Worm (Caenorhabditis elegans) whole organism, early embryonic: ENCODE data around the gene C02F4.5.

Experiments
- B0310.2 ChIP-seq: sonication (generic microtip); optimal IDR thresholded peaks from 2 replicates; lab custom pipeline; 2016; ENCODE audit warnings: mild to moderate bottlenecking, missing genetic modification characterization, missing compliant biosample characterization
- F13C5.2 ChIP-seq: sonication (generic microtip); optimal IDR thresholded peaks from 2 replicates; lab custom pipeline; 2017; ENCODE audit warnings: mild to moderate bottlenecking, missing genetic modification characterization, inconsistent platforms, missing compliant biosample characterization
- aly-1 ChIP-seq: sonication (generic microtip); optimal IDR thresholded peaks from 2 replicates; lab custom pipeline; 2016; ENCODE audit warnings: missing genetic modification characterization, missing compliant biosample characterization
- ama-1 ChIP-seq: fragments of 150-350 bp; optimal IDR thresholded peaks from 2 replicates; lab custom pipeline; 2014
- ceh-13 ChIP-seq: fragments of 200-800 bp; sonication (Bioruptor generic); optimal IDR thresholded peaks from 2 replicates; lab custom pipeline; 2018; ENCODE audit warnings: mild to moderate bottlenecking, missing genetic modification characterization, missing compliant biosample characterization
- ceh-36 ChIP-seq: sonication (generic microtip); optimal IDR thresholded peaks from 2 replicates; lab custom pipeline; 2016; ENCODE audit warnings: missing genetic modification characterization, inconsistent platforms, missing compliant biosample characterization
- ets-7 ChIP-seq: sonication (generic microtip); optimal IDR thresholded peaks from 2 replicates; lab custom pipeline; 2016; ENCODE audit warnings: missing genotype, missing genetic modification characterization, missing compliant biosample characterization
- flt-1 ChIP-seq: fragments of 200-800 bp; sonication (Bioruptor generic); IDR thresholded peaks from 2 replicates; pipeline ENCODE4 v1.3.6; 2022; ENCODE audit warnings: missing genetic modification characterization, missing compliant biosample characterization
- hmbx-1 ChIP-seq: sonication (generic microtip); optimal IDR thresholded peaks from 2 replicates; lab custom pipeline; 2016; ENCODE audit warnings: mild to moderate bottlenecking, missing genetic modification characterization, missing compliant biosample characterization
- hmg-4 ChIP-seq: fragments of 200-800 bp; sonication (Bioruptor generic); optimal IDR thresholded peaks from 2 replicates; lab custom pipeline; 2018; ENCODE audit warnings: mild to moderate bottlenecking, missing genetic modification characterization, missing compliant biosample characterization
- hnd-1 ChIP-seq: sonication (generic microtip); optimal IDR thresholded peaks from 2 replicates; lab custom pipeline; 2016; ENCODE audit warnings: missing genetic modification characterization, missing compliant biosample characterization
- pes-1 ChIP-seq: fragments of 200-800 bp; sonication (Bioruptor generic); IDR thresholded peaks from 2 replicates; pipeline ENCODE4 v1.3.6; 2022; ENCODE audit warnings: missing genetic modification reagents, missing genetic modification characterization, missing compliant biosample characterization
- scrt-1 ChIP-seq: fragments of 200-800 bp; sonication (Bioruptor generic); IDR thresholded peaks from 2 replicates; pipeline ENCODE4 v1.3.6; 2022; ENCODE audit warnings: missing genetic modification characterization, missing compliant biosample characterization
- sea-1 ChIP-seq: fragments of 200-800 bp; sonication (Bioruptor generic); conservative IDR thresholded peaks from 2 replicates; pipeline ENCODE4 v1.3.6; 2022; ENCODE audit warnings: missing genetic modification characterization, missing compliant biosample characterization
- tbx-11 ChIP-seq: fragments of 200-800 bp; sonication (Bioruptor generic); IDR thresholded peaks from 2 replicates; pipeline ENCODE4 v1.3.6; 2022; ENCODE audit warnings: missing genetic modification characterization, missing compliant biosample characterization
- tbx-37 ChIP-seq: fragments of 200-800 bp; sonication (Bioruptor generic); conservative IDR thresholded peaks from 2 replicates; pipeline ENCODE4 v1.3.6; 2022; ENCODE audit warnings: missing genetic modification reagents, missing genetic modification characterization, missing compliant biosample characterization
- tra-4 ChIP-seq: sonication (generic microtip); optimal IDR thresholded peaks from 2 replicates; lab custom pipeline; 2017; ENCODE audit warnings: missing genetic modification characterization, missing compliant biosample characterization

Gene C02F4.5

DNA sequence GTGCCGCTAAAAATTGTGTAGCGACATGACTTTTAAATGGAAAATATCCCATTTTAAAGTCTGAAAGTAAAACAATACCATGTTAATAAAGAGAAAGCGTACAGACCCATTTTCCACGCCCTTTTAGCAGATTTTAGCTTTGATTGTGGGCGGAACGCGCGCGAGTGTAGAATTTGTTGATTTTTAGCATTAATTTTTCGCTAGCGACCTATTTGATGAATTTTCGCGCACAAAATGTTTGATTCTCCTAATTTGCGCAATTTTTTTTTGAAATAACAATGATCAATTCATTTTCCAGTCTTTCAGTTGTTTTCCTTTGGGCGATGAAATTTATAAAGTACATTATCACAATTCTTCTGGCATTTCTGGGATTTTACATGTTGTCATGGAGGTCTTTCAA is 9.7 kb upstream of the C02F4.5 start, which contains the start of gene T07G12.3:
T07G12.3 (plus strand) TSS at position 301 of the 400 bp plus-strand sequence.
- TF ChIP-seq scrt-1 (GFP tag; lab: Robert Waterston, UW) (no peak), F13C5.2 (tag; lab: Kevin White, UChicago) (no peak), pes-1 (GFP tag; lab: Robert Waterston, UW) (no peak), tbx-11 (GFP tag; lab: Robert Waterston, UW) (no peak), ama-1 (lab: Kevin White, UChicago) (no peak), tbx-37 (no peak), hnd-1 (tag; lab: Kevin White, UChicago) (no peak), ets-7 (tag; lab: Kevin White, UChicago) (no peak), ceh-36 (tag; lab: Kevin White, UChicago) (no peak), tra-4 (tag; lab: Kevin White, UChicago) (no peak), hmbx-1 (tag; lab: Kevin White, UChicago) (no peak), ceh-13 (GFP tag; lab: Kevin White, UChicago) (no peak)

- no peak for TF ChIP-seq hnd-1 (tag; lab: Kevin White, UChicago)
Observed at ce11 chrIV:10530648-10531047, 6.7 kb upstream of the C02F4.5 start, which contains the start of gene T07G12.2. Gene T07G12.2, plus strand, starts transcription at chrIV:10530709.

DNA sequence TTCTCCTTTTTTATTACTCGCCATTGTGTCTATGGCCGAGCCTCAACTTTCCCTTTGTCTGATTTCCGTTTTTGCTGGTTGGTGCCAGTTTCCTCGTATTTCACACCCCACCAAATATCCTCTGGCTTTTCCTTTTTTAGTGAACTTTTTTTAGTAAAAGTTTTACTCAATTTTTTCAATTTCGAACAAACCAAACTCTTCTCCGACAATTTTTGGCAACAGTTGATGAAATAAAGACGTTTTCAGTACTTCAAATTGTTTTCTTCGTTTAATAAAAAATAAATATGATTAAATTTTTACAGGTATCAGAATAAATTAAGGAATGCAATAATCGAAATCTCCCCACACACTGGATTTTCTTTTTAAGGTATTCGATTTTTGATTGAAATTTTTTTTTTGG is 2.8 kb downstream of the C02F4.5 start, which contains the start of gene cal-4:
cal-4 (plus strand) TSS at position 301 of the 400 bp plus-strand sequence.
- TF ChIP-seq hnd-1 (tag; lab: Kevin White, UChicago), result no peak
- TF ChIP-seq flt-1 (GFP tag; lab: Robert Waterston, UW), result no peak
- no peak for TF ChIP-seq scrt-1 (GFP tag; lab: Robert Waterston, UW)
- TF ChIP-seq ceh-13 (GFP tag; lab: Kevin White, UChicago), result no peak
- TF ChIP-seq hmg-4 (GFP tag; lab: Kevin White, UChicago), result no peak
- TF ChIP-seq pes-1 (GFP tag; lab: Robert Waterston, UW), result no peak
- TF ChIP-seq aly-1, result no peak
- TF ChIP-seq ama-1 (lab: Kevin White, UChicago), result no peak
- no peak for TF ChIP-seq F13C5.2 (tag; lab: Kevin White, UChicago)
- TF ChIP-seq tbx-11 (GFP tag; lab: Robert Waterston, UW), result no peak
- TF ChIP-seq ets-7 (tag; lab: Kevin White, UChicago), result no peak
- no peak for TF ChIP-seq tra-4 (tag; lab: Kevin White, UChicago)
- TF ChIP-seq sea-1 (GFP tag; lab: Robert Waterston, UW), result no peak
- no peak for TF ChIP-seq ceh-36 (tag; lab: Kevin White, UChicago)
- no peak for TF ChIP-seq B0310.2 (tag; lab: Kevin White, UChicago)

DNA sequence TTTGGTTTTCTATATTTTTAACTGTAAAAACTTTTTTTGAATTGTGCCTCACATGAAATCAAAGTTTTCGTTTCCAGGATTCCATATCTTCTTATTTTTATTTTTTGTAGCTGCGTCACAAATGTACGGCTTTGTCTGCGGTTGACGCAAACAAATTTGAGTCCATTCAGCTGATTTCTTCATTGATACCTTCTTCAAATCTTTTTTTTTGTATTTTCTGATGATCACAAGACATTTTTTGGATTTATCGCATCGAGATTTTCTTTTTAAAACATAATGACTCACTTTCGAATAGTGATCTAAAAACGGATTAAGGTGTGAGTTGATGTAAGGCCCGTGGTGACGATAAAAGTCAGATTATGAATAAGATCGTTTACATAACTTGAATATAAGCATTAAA is 5.3 kb downstream of the C02F4.5 start:
- TF ChIP-seq pes-1 (GFP tag; lab: Robert Waterston, UW) (no peak), scrt-1 (GFP tag; lab: Robert Waterston, UW) (no peak), tra-4 (tag; lab: Kevin White, UChicago) (no peak), sea-1 (GFP tag; lab: Robert Waterston, UW) (no peak), tbx-37 (no peak), F13C5.2 (tag; lab: Kevin White, UChicago) (no peak)

DNA sequence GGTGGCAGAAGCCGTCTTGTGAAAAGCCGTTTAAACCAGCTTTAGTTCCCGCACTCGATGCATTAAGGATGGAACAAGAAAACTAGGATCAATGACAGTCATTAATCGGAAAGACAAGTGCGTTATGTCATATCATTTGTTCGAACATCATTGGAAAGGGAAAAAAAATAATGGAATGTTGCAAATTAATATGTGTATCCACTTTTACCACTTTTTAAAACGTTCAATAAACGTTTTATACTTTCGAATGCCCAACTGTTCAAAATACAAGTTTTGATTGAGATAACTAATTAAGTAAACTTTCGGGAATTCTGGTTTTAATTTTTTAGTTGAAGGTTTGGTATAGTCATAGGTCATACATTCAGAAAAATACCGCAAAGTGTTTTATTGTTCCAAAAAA is 8.8 kb downstream of the C02F4.5 start, which contains the start of gene C02F4.4:
C02F4.4 (minus strand) TSS at position 101 of the 400 bp plus-strand sequence.
- TF ChIP-seq hnd-1 (tag; lab: Kevin White, UChicago) (no peak), sea-1 (GFP tag; lab: Robert Waterston, UW) (no peak), ama-1 (lab: Kevin White, UChicago) (no peak), tbx-37 (no peak), tra-4 (tag; lab: Kevin White, UChicago) (no peak), scrt-1 (GFP tag; lab: Robert Waterston, UW) (no peak), F13C5.2 (tag; lab: Kevin White, UChicago) (no peak), pes-1 (GFP tag; lab: Robert Waterston, UW) (no peak), B0310.2 (tag; lab: Kevin White, UChicago) (no peak), tbx-11 (GFP tag; lab: Robert Waterston, UW) (no peak), hmg-4 (GFP tag; lab: Kevin White, UChicago) (no peak)

DNA sequence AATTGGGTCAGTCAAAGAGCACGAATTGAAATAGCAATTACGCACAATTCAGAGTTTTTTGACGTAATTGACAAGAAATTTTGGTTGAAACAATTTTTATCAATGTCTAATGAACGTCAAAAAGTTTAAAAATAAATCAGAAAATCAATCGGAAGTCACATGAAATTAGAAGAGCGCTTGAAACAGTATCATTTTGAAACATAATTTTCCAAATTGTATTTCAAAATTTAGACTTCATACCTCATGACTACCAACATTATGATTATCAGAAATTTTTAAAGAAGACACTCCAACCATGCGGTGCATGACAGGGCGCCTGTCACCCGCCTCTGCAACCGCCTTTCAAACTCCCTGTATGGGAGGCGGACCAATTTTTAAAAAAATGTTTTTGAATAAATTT is 10.7 kb downstream of the C02F4.5 start:
- no peak for TF ChIP-seq sea-1 (GFP tag; lab: Robert Waterston, UW)
- no peak for TF ChIP-seq hmbx-1 (tag; lab: Kevin White, UChicago)
- TF ChIP-seq B0310.2 (tag; lab: Kevin White, UChicago), result no peak
- no peak for TF ChIP-seq ceh-13 (GFP tag; lab: Kevin White, UChicago)
- TF ChIP-seq aly-1, result no peak
- TF ChIP-seq hnd-1 (tag; lab: Kevin White, UChicago), result no peak
- TF ChIP-seq tbx-11 (GFP tag; lab: Robert Waterston, UW), result no peak
- no peak for TF ChIP-seq tbx-37
- no peak for TF ChIP-seq F13C5.2 (tag; lab: Kevin White, UChicago)
- TF ChIP-seq tra-4 (tag; lab: Kevin White, UChicago), result no peak
- TF ChIP-seq hmg-4 (GFP tag; lab: Kevin White, UChicago), result no peak

ce11 chrIV:10512752-10513151 is 11.2 kb downstream of the C02F4.5 start:
- TF ChIP-seq scrt-1 (GFP tag; lab: Robert Waterston, UW) (no peak), hmbx-1 (tag; lab: Kevin White, UChicago) (no peak), pes-1 (GFP tag; lab: Robert Waterston, UW) (no peak), hmg-4 (GFP tag; lab: Kevin White, UChicago) (no peak)

ce11 chrIV:10511432-10511831 is 12.5 kb downstream of the C02F4.5 start:
- TF ChIP-seq pes-1 (GFP tag; lab: Robert Waterston, UW) (no peak), tra-4 (tag; lab: Kevin White, UChicago) (no peak), tbx-11 (GFP tag; lab: Robert Waterston, UW) (no peak), hnd-1 (tag; lab: Kevin White, UChicago) (no peak), ceh-36 (tag; lab: Kevin White, UChicago) (no peak), flt-1 (GFP tag; lab: Robert Waterston, UW) (no peak), hmg-4 (GFP tag; lab: Kevin White, UChicago) (no peak), aly-1 (no peak), ama-1 (lab: Kevin White, UChicago) (no peak)
